Worm (Caenorhabditis elegans) whole organism, L4 larva: ENCODE data around the gene rpl-33.

ENCODE experiments used
- D1046.2 ChIP-seq: fragments of 200-800 bp; sonication (Bioruptor generic); IDR thresholded peaks from 2 replicates; pipeline ENCODE4 v1.3.6; 2022; ENCODE audit warnings: missing genetic modification characterization, missing compliant biosample characterization
- F10B5.3 ChIP-seq: sonication (generic microtip); optimal IDR thresholded peaks from 2 replicates; lab custom pipeline; 2016; ENCODE audit warnings: mild to moderate bottlenecking, missing genetic modification characterization, missing compliant biosample characterization
- F26F4.8 ChIP-seq: fragments of 200-800 bp; sonication (Bioruptor generic); conservative IDR thresholded peaks from 2 replicates; pipeline ENCODE4 v1.3.6; 2022; ENCODE audit warnings: missing genetic modification characterization, missing compliant biosample characterization
- F49E8.2 ChIP-seq: sonication (generic microtip); optimal IDR thresholded peaks from 2 replicates; lab custom pipeline; 2016; ENCODE audit warnings: missing compliant biosample characterization, mild to moderate bottlenecking, missing genetic modification characterization, borderline replicate concordance
- T20F7.1 ChIP-seq: fragments of 200-800 bp; sonication (Bioruptor generic); optimal IDR thresholded peaks from 2 replicates; lab custom pipeline; 2018; ENCODE audit warnings: mild to moderate bottlenecking, missing genetic modification characterization, missing compliant biosample characterization
- T26A8.4 ChIP-seq: fragments of 200-800 bp; sonication (Bioruptor generic); IDR thresholded peaks from 2 replicates; pipeline ENCODE4 v1.3.6; 2022; ENCODE audit warnings: missing genetic modification characterization, missing compliant biosample characterization
- ZK337.2 ChIP-seq: fragments of 200-800 bp; sonication (Bioruptor generic); IDR thresholded peaks from 2 replicates; pipeline ENCODE4 v1.3.6; 2022; ENCODE audit warnings: missing genetic modification reagents, missing genetic modification characterization, missing compliant biosample characterization
- ZK546.5 ChIP-seq, 2 experiments: sonication (generic microtip); optimal IDR thresholded peaks; 2 replicates each; lab custom pipeline; 2017; ENCODE audit warnings: missing biosample characterization in 2 of 2, missing genetic modification characterization in 2 of 2
- ama-1 ChIP-seq: fragments of 150-350 bp; optimal IDR thresholded peaks from 2 replicates; lab custom pipeline; 2014; ENCODE audit warnings: inconsistent platforms, mixed read lengths
- arid-1 ChIP-seq: fragments of 200-800 bp; sonication (Bioruptor generic); conservative IDR thresholded peaks from 2 replicates; pipeline ENCODE4 v1.3.6; 2022; ENCODE audit warnings: missing genetic modification reagents, missing genetic modification characterization, missing compliant biosample characterization
- cey-2 ChIP-seq: sonication (generic microtip); optimal IDR thresholded peaks from 3 replicates; lab custom pipeline; 2017; ENCODE audit warnings: missing genetic modification characterization, mild to moderate bottlenecking, missing compliant biosample characterization, antibody characterized with exemption, borderline replicate concordance; ENCODE audit not compliant: insufficient read depth
- daf-16 ChIP-seq, 3 experiments: sonication (generic microtip); optimal IDR thresholded peaks; 2 replicates each; lab custom pipeline; 2016 to 2017; ENCODE audit warnings: missing genetic modification characterization in 3 of 3, missing genetic modification reagents in 3 of 3, mild to moderate bottlenecking in 2 of 3, missing compliant biosample characterization in 2 of 3, missing biosample characterization in 1 of 3, moderate library complexity in 1 of 3
- dmd-8 ChIP-seq: fragments of 200-800 bp; sonication (Bioruptor generic); IDR thresholded peaks from 2 replicates; pipeline ENCODE4 v1.3.6; 2022; ENCODE audit warnings: missing genetic modification characterization, missing compliant biosample characterization
- dpl-1 ChIP-seq: fragments of 150-350 bp; optimal IDR thresholded peaks from 2 replicates; lab custom pipeline; 2014; ENCODE audit warnings: missing biosample characterization, missing genetic modification reagents, missing genetic modification characterization
- duxl-1 ChIP-seq: sonication (generic microtip); optimal IDR thresholded peaks from 2 replicates; lab custom pipeline; 2016; ENCODE audit warnings: mild to moderate bottlenecking, missing genetic modification characterization, moderate library complexity, missing compliant biosample characterization; ENCODE audit not compliant: poor library complexity
- fkh-10 ChIP-seq: fragments of 150-350 bp; optimal IDR thresholded peaks from 2 replicates; lab custom pipeline; 2014; ENCODE audit warnings: missing biosample characterization, missing genetic modification reagents, missing genetic modification characterization
- hlh-11 ChIP-seq: fragments of 200-800 bp; sonication (Bioruptor generic); optimal IDR thresholded peaks from 2 replicates; lab custom pipeline; 2018; ENCODE audit warnings: mild to moderate bottlenecking, missing genetic modification characterization, missing compliant biosample characterization
- hlh-30 ChIP-seq: sonication (generic microtip); optimal IDR thresholded peaks from 2 replicates; lab custom pipeline; 2017; ENCODE audit warnings: antibody characterized with exemption, mild to moderate bottlenecking, missing genetic modification characterization, missing compliant biosample characterization; ENCODE audit not compliant: insufficient read depth
- hmg-1.1 ChIP-seq: fragments of 200-800 bp; sonication (Bioruptor generic); IDR thresholded peaks from 2 replicates; pipeline ENCODE4 v1.3.6; 2022; ENCODE audit warnings: missing genetic modification reagents, missing genetic modification characterization, missing compliant biosample characterization
- jun-1 ChIP-seq: fragments of 150-350 bp; optimal IDR thresholded peaks from 2 replicates; lab custom pipeline; 2014; ENCODE audit warnings: missing biosample characterization, missing genetic modification reagents, missing genetic modification characterization
- lim-7 ChIP-seq: fragments of 200-800 bp; sonication (Bioruptor generic); IDR thresholded peaks from 2 replicates; pipeline ENCODE4 v1.3.6; 2022; ENCODE audit warnings: missing genetic modification characterization, missing compliant biosample characterization
- lin-13 ChIP-seq: fragments of 150-350 bp; optimal IDR thresholded peaks from 2 replicates; lab custom pipeline; 2014; ENCODE audit warnings: missing biosample characterization, missing genetic modification reagents, missing genetic modification characterization
- lin-39 ChIP-seq: fragments of 150-350 bp; optimal IDR thresholded peaks from 2 replicates; lab custom pipeline; 2014; ENCODE audit warnings: missing biosample characterization, missing genetic modification reagents, missing genetic modification characterization
- lir-3 ChIP-seq: sonication (generic microtip); optimal IDR thresholded peaks from 2 replicates; lab custom pipeline; 2016; ENCODE audit warnings: mild to moderate bottlenecking, missing genetic modification characterization, missing compliant biosample characterization
- lsy-2 ChIP-seq, 2 experiments: fragments of 150-350 bp in 1 of 2; sonication (generic microtip) in 1 of 2; optimal IDR thresholded peaks; 2 replicates each; lab custom pipeline; 2014 to 2017; ENCODE audit warnings: missing biosample characterization in 2 of 2, missing genetic modification characterization in 2 of 2
- madf-9 ChIP-seq: fragments of 200-800 bp; sonication (Bioruptor generic); conservative IDR thresholded peaks from 2 replicates; pipeline ENCODE4 v1.3.6; 2022; ENCODE audit warnings: missing genetic modification reagents, missing genetic modification characterization, missing compliant biosample characterization
- mdl-1 ChIP-seq, 2 experiments: fragments of 150-350 bp in 1 of 2; sonication (generic microtip) in 1 of 2; optimal IDR thresholded peaks; 2 replicates each; lab custom pipeline; 2014 to 2017; ENCODE audit warnings: missing biosample characterization in 2 of 2, missing genetic modification characterization in 2 of 2
- mep-1 ChIP-seq: fragments of 150-350 bp; sonication (generic microtip); optimal IDR thresholded peaks from 3 replicates; lab custom pipeline; 2014; ENCODE audit warnings: missing biosample characterization, missing genetic modification characterization
- mes-2 ChIP-seq: sonication (generic microtip); optimal IDR thresholded peaks from 2 replicates; lab custom pipeline; 2016; ENCODE audit warnings: missing genotype, mild to moderate bottlenecking, missing genetic modification characterization, missing compliant biosample characterization; ENCODE audit not compliant: poor library complexity, severe bottlenecking
- nhr-11 ChIP-seq: fragments of 150-350 bp; optimal IDR thresholded peaks from 2 replicates; lab custom pipeline; 2014; ENCODE audit warnings: missing biosample characterization, missing genetic modification characterization
- nhr-28 ChIP-seq: fragments of 150-350 bp; optimal IDR thresholded peaks from 2 replicates; lab custom pipeline; 2014; ENCODE audit warnings: missing biosample characterization, missing genetic modification characterization
- saeg-2 ChIP-seq: fragments of 200-800 bp; sonication (Bioruptor generic); IDR thresholded peaks from 2 replicates; pipeline ENCODE4 v1.3.6; 2022; ENCODE audit warnings: missing genetic modification reagents, missing genetic modification characterization, missing compliant biosample characterization
- sdz-12 ChIP-seq: fragments of 200-800 bp; sonication (Bioruptor generic); optimal IDR thresholded peaks from 2 replicates; lab custom pipeline; 2018; ENCODE audit warnings: mild to moderate bottlenecking, missing genetic modification characterization, missing compliant biosample characterization
- spr-3 ChIP-seq: fragments of 200-800 bp; sonication (Bioruptor generic); optimal IDR thresholded peaks from 2 replicates; lab custom pipeline; 2018; ENCODE audit warnings: mild to moderate bottlenecking, missing genetic modification characterization, missing compliant biosample characterization
- unc-62 ChIP-seq, 3 experiments: fragments of 150-350 bp in 1 of 3; sonication (generic microtip); optimal IDR thresholded peaks in 2 of 3; peaks in 1 of 3; 1 replicate in 1 of 3; 2 replicates in 2 of 3; lab custom pipeline; 2014 to 2017; ENCODE audit warnings: missing biosample characterization in 3 of 3, missing genetic modification characterization in 3 of 3, missing genetic modification reagents in 3 of 3, missing genotype in 1 of 3
- vab-7 ChIP-seq: fragments of 200-800 bp; sonication (Bioruptor generic); IDR thresholded peaks from 2 replicates; pipeline ENCODE4 v1.3.6; 2022; ENCODE audit warnings: missing genetic modification reagents, missing genetic modification characterization, missing compliant biosample characterization
- zfp-2 ChIP-seq: sonication (generic microtip); optimal IDR thresholded peaks from 2 replicates; lab custom pipeline; 2016; ENCODE audit warnings: mild to moderate bottlenecking, missing genetic modification characterization, missing compliant biosample characterization
- ztf-7 ChIP-seq: fragments of 150-350 bp; optimal IDR thresholded peaks from 2 replicates; lab custom pipeline; 2014; ENCODE audit warnings: missing biosample characterization, missing genetic modification characterization

The rpl-33 gene

ce11 chrII:7111012-7111656, 5.8 kb downstream of the rpl-33 start:
- TF ChIP-seq lsy-2 (tag; optimal IDR thresholded peaks at IDR 0.05; lab: Kevin White, UChicago) (peak in 1 of 2 experiments; percentile 53), unc-62 (GFP tag; optimal IDR thresholded peaks at IDR 0.05 in 1 of 2; lab: Kevin White, UChicago) (peak in 1 of 2 experiments; percentile 95), unc-62 (tag; optimal IDR thresholded peaks at IDR 0.05; lab: Kevin White, UChicago) (no peak), mes-2 (no peak), dpl-1 (GFP tag; lab: Kevin White, UChicago) (no peak), fkh-10 (GFP tag; lab: Kevin White, UChicago) (peak; percentile 45), hmg-1.1 (GFP tag; lab: Robert Waterston, UW) (0 out of 2 replicates have a peak, but pooled peaks have one; percentile 9), F10B5.3 (tag; lab: Kevin White, UChicago) (no peak), F49E8.2 (no peak)

ce11 chrII:7111657-7112049, 6.3 kb downstream of the rpl-33 start, which contains the start of gene F10E7.5:
Gene F10E7.5, plus strand, starts transcription at chrII:7111978.
- TF ChIP-seq mes-2: peak; percentile 72
- TF ChIP-seq sdz-12: no peak
- TF ChIP-seq hlh-11 (tag; lab: Kevin White, UChicago): peak; percentile 3
- no peak; the same call in 1 of the 2 replicates for TF ChIP-seq arid-1 (GFP tag; lab: Robert Waterston, UW)
- TF ChIP-seq fkh-10 (GFP tag; lab: Kevin White, UChicago): no peak
- no peak for TF ChIP-seq saeg-2
- TF ChIP-seq hlh-30: peak; percentile 7
- TF ChIP-seq lim-7: no peak
- TF ChIP-seq daf-16 (GFP tag; optimal IDR thresholded peaks at IDR 0.05; lab: Kevin White, UChicago): no peak
- TF ChIP-seq daf-16 (tag; optimal IDR thresholded peaks at IDR 0.05; lab: Kevin White, UChicago): peak; percentile 13
- TF ChIP-seq lsy-2 (tag; optimal IDR thresholded peaks at IDR 0.05; lab: Kevin White, UChicago): peak; percentile 92 to 99
- TF ChIP-seq F49E8.2: no peak
- TF ChIP-seq dpl-1 (GFP tag; lab: Kevin White, UChicago): peak; percentile 25
- 0 out of 2 replicates have a peak, but pooled peaks have one; percentile 17 for TF ChIP-seq hmg-1.1 (GFP tag; lab: Robert Waterston, UW)
- no peak for TF ChIP-seq ZK337.2 (GFP tag; lab: Robert Waterston, UW)
- TF ChIP-seq T20F7.1 (GFP tag; lab: Kevin White, UChicago): peak; percentile 69
- no peak for TF ChIP-seq madf-9 (GFP tag; lab: Robert Waterston, UW)
- TF ChIP-seq lir-3 (tag; lab: Kevin White, UChicago): no peak
- no peak for TF ChIP-seq duxl-1 (tag; lab: Kevin White, UChicago)
- TF ChIP-seq lin-13: peak; percentile 15
- peak in 1 of 2 experiments; percentile 22 for TF ChIP-seq ZK546.5 (tag; optimal IDR thresholded peaks at IDR 0.05; lab: Kevin White, UChicago)
- TF ChIP-seq zfp-2: no peak
- TF ChIP-seq nhr-28 (tag; lab: Kevin White, UChicago): peak; percentile 33
- TF ChIP-seq ztf-7 (tag; lab: Kevin White, UChicago): no peak
- TF ChIP-seq F26F4.8: no peak
- TF ChIP-seq dmd-8 (GFP tag; lab: Robert Waterston, UW): no peak

ce11 chrII:7112780-7113179, 7.4 kb downstream of the rpl-33 start, which contains the start of gene F10E7.6:
Gene F10E7.6, plus strand, starts transcription at chrII:7113080.
- TF ChIP-seq unc-62 (GFP tag; optimal IDR thresholded peaks at IDR 0.05 in 1 of 2; lab: Kevin White, UChicago): peak in 1 of 2 experiments; percentile 63
- TF ChIP-seq unc-62 (tag; optimal IDR thresholded peaks at IDR 0.05; lab: Kevin White, UChicago): no peak
- TF ChIP-seq nhr-28 (tag; lab: Kevin White, UChicago): no peak

ce11 chrII:7115638-7116037, 10.3 kb downstream of the rpl-33 start, which contains the start of gene cutl-5:
Gene cutl-5, minus strand, starts transcription at chrII:7115906.
- peak in 1 of 2 experiments; percentile 93 for TF ChIP-seq unc-62 (GFP tag; optimal IDR thresholded peaks at IDR 0.05 in 1 of 2; lab: Kevin White, UChicago)
- no peak for TF ChIP-seq unc-62 (tag; optimal IDR thresholded peaks at IDR 0.05; lab: Kevin White, UChicago)
- no peak for TF ChIP-seq lir-3 (tag; lab: Kevin White, UChicago)

ce11 chrII:7116350-7116749, 11.0 kb downstream of the rpl-33 start, which contains the start of gene spon-1:
Gene spon-1, plus strand, starts transcription at chrII:7116557.
- TF ChIP-seq mep-1 (no peak), spr-3 (GFP tag; lab: Kevin White, UChicago) (no peak), vab-7 (GFP tag; lab: Robert Waterston, UW) (no peak), sdz-12 (no peak), T26A8.4 (GFP tag; lab: Robert Waterston, UW) (no peak), jun-1 (tag; lab: Kevin White, UChicago) (no peak), ama-1 (lab: Kevin White, UChicago) (no peak), cey-2 (tag; lab: Kevin White, UChicago) (no peak), ZK337.2 (GFP tag; lab: Robert Waterston, UW) (no peak), D1046.2 (GFP tag; lab: Robert Waterston, UW) (no peak), daf-16 (GFP tag; optimal IDR thresholded peaks at IDR 0.05; lab: Kevin White, UChicago) (no peak), daf-16 (tag; optimal IDR thresholded peaks at IDR 0.05; lab: Kevin White, UChicago) (no peak), lir-3 (tag; lab: Kevin White, UChicago) (no peak), lin-13 (no peak), mdl-1 (tag; optimal IDR thresholded peaks at IDR 0.05; lab: Kevin White, UChicago) (no peak), lin-39 (no peak), nhr-11 (tag; lab: Kevin White, UChicago) (no peak)
